Worm (Caenorhabditis elegans) whole organism, L4 larva: Measurements from ENCODE around the gene Y11D7A.7.
"Not testable (repeated sequence)": the region's sequence is repeated elsewhere in the genome, so short reads cannot be mapped to it uniquely, and the experiment has no call there.

Experiments used
- F26F4.8 ChIP-seq: fragments of 200-800 bp; sonication (Bioruptor generic); conservative IDR thresholded peaks from 2 replicates; pipeline ENCODE4 v1.3.6; 2022; ENCODE audit warnings: missing genetic modification characterization, missing compliant biosample characterization
- F37D6.2 ChIP-seq: sonication (generic microtip); optimal IDR thresholded peaks from 2 replicates; lab custom pipeline; 2016; ENCODE audit warnings: mild to moderate bottlenecking, missing genetic modification characterization, missing compliant biosample characterization
- F44E2.7 ChIP-seq: fragments of 200-800 bp; sonication (Bioruptor generic); IDR thresholded peaks from 2 replicates; pipeline ENCODE4 v2.1.2; 2022; ENCODE audit warnings: missing genetic modification characterization, missing compliant biosample characterization
- F49E8.2 ChIP-seq: sonication (generic microtip); optimal IDR thresholded peaks from 2 replicates; lab custom pipeline; 2016; ENCODE audit warnings: missing compliant biosample characterization, mild to moderate bottlenecking, missing genetic modification characterization, borderline replicate concordance
- T26A8.4 ChIP-seq: fragments of 200-800 bp; sonication (Bioruptor generic); IDR thresholded peaks from 2 replicates; pipeline ENCODE4 v1.3.6; 2022; ENCODE audit warnings: missing genetic modification characterization, missing compliant biosample characterization
- ZK337.2 ChIP-seq: fragments of 200-800 bp; sonication (Bioruptor generic); IDR thresholded peaks from 2 replicates; pipeline ENCODE4 v1.3.6; 2022; ENCODE audit warnings: missing genetic modification reagents, missing genetic modification characterization, missing compliant biosample characterization
- aha-1 ChIP-seq: fragments of 150-350 bp; peaks from one replicate; lab custom pipeline; 2014; ENCODE audit warnings: missing biosample characterization, missing genetic modification characterization
- arid-1 ChIP-seq: fragments of 200-800 bp; sonication (Bioruptor generic); conservative IDR thresholded peaks from 2 replicates; pipeline ENCODE4 v1.3.6; 2022; ENCODE audit warnings: missing genetic modification reagents, missing genetic modification characterization, missing compliant biosample characterization
- ceh-62 ChIP-seq: sonication (generic microtip); optimal IDR thresholded peaks from 2 replicates; lab custom pipeline; 2017; ENCODE audit warnings: missing biosample characterization, missing genetic modification characterization
- ceh-82 ChIP-seq: sonication (generic microtip); optimal IDR thresholded peaks from 2 replicates; lab custom pipeline; 2017; ENCODE audit warnings: missing biosample characterization, missing genetic modification characterization
- dmd-8 ChIP-seq: fragments of 200-800 bp; sonication (Bioruptor generic); IDR thresholded peaks from 2 replicates; pipeline ENCODE4 v1.3.6; 2022; ENCODE audit warnings: missing genetic modification characterization, missing compliant biosample characterization
- fkh-10 ChIP-seq: fragments of 150-350 bp; optimal IDR thresholded peaks from 2 replicates; lab custom pipeline; 2014; ENCODE audit warnings: missing biosample characterization, missing genetic modification reagents, missing genetic modification characterization
- gei-8 ChIP-seq: fragments of 200-800 bp; sonication (Bioruptor generic); optimal IDR thresholded peaks from 2 replicates; lab custom pipeline; 2018; ENCODE audit warnings: mild to moderate bottlenecking, missing genetic modification characterization, missing compliant biosample characterization
- hlh-30 ChIP-seq: sonication (generic microtip); optimal IDR thresholded peaks from 2 replicates; lab custom pipeline; 2017; ENCODE audit warnings: antibody characterized with exemption, mild to moderate bottlenecking, missing genetic modification characterization, missing compliant biosample characterization; ENCODE audit not compliant: insufficient read depth
- lin-1 ChIP-seq: fragments of 200-800 bp; sonication (Bioruptor generic); IDR thresholded peaks from 2 replicates; pipeline ENCODE4 v1.3.6; 2022; ENCODE audit warnings: missing genetic modification reagents, missing genetic modification characterization, missing compliant biosample characterization
- lin-29 ChIP-seq: fragments of 200-800 bp; sonication (Bioruptor generic); IDR thresholded peaks from 2 replicates; pipeline ENCODE4 v1.3.6; 2022; ENCODE audit warnings: missing genetic modification reagents, missing genetic modification characterization, missing compliant biosample characterization
- madf-9 ChIP-seq: fragments of 200-800 bp; sonication (Bioruptor generic); conservative IDR thresholded peaks from 2 replicates; pipeline ENCODE4 v1.3.6; 2022; ENCODE audit warnings: missing genetic modification reagents, missing genetic modification characterization, missing compliant biosample characterization
- mep-1 ChIP-seq: fragments of 150-350 bp; sonication (generic microtip); optimal IDR thresholded peaks from 3 replicates; lab custom pipeline; 2014; ENCODE audit warnings: missing biosample characterization, missing genetic modification characterization
- mxl-3 ChIP-seq: fragments of 200-800 bp; sonication (Bioruptor generic); optimal IDR thresholded peaks from 2 replicates; lab custom pipeline; 2018; ENCODE audit warnings: mild to moderate bottlenecking, missing genetic modification characterization, missing compliant biosample characterization
- nhr-10 ChIP-seq: fragments of 150-350 bp; optimal IDR thresholded peaks from 2 replicates; lab custom pipeline; 2014; ENCODE audit warnings: missing biosample characterization, missing genetic modification characterization
- nhr-237 ChIP-seq: sonication (generic microtip); optimal IDR thresholded peaks from 2 replicates; lab custom pipeline; 2017; ENCODE audit warnings: missing biosample characterization, missing genetic modification characterization
- nhr-25 ChIP-seq: sonication (generic microtip); optimal IDR thresholded peaks from 2 replicates; lab custom pipeline; 2017; ENCODE audit warnings: missing genetic modification characterization, mild to moderate bottlenecking, missing compliant biosample characterization, antibody characterized with exemption, moderate library complexity, borderline replicate concordance; ENCODE audit not compliant: insufficient read depth
- nhr-28 ChIP-seq: fragments of 150-350 bp; optimal IDR thresholded peaks from 2 replicates; lab custom pipeline; 2014; ENCODE audit warnings: missing biosample characterization, missing genetic modification characterization
- nhr-42 ChIP-seq: fragments of 200-800 bp; sonication (Bioruptor generic); IDR thresholded peaks from 2 replicates; pipeline ENCODE4 v1.3.6; 2022; ENCODE audit warnings: missing genetic modification characterization, missing compliant biosample characterization
- nhr-48 ChIP-seq: sonication (generic microtip); optimal IDR thresholded peaks from 2 replicates; lab custom pipeline; 2016; ENCODE audit warnings: mild to moderate bottlenecking, missing genetic modification characterization, missing compliant biosample characterization
- php-3 ChIP-seq: fragments of 200-800 bp; sonication (Bioruptor generic); IDR thresholded peaks from 2 replicates; pipeline ENCODE4 v1.3.6; 2022; ENCODE audit warnings: missing genetic modification reagents, missing genetic modification characterization, missing compliant biosample characterization
- spr-3 ChIP-seq: fragments of 200-800 bp; sonication (Bioruptor generic); optimal IDR thresholded peaks from 2 replicates; lab custom pipeline; 2018; ENCODE audit warnings: mild to moderate bottlenecking, missing genetic modification characterization, missing compliant biosample characterization
- unc-39 ChIP-seq: sonication (generic microtip); optimal IDR thresholded peaks from 2 replicates; lab custom pipeline; 2017; ENCODE audit warnings: missing biosample characterization, missing genetic modification characterization
- unc-62 ChIP-seq, 3 experiments: fragments of 150-350 bp in 1 of 3; sonication (generic microtip); optimal IDR thresholded peaks in 2 of 3; peaks in 1 of 3; 1 replicate in 1 of 3; 2 replicates in 2 of 3; lab custom pipeline; 2014 to 2017; ENCODE audit warnings: missing biosample characterization in 3 of 3, missing genetic modification characterization in 3 of 3, missing genetic modification reagents in 3 of 3, missing genotype in 1 of 3
- zag-1 ChIP-seq: fragments of 150-350 bp; optimal IDR thresholded peaks from 2 replicates; lab custom pipeline; 2014; ENCODE audit warnings: missing biosample characterization, missing genetic modification characterization
- ztf-7 ChIP-seq: fragments of 150-350 bp; optimal IDR thresholded peaks from 2 replicates; lab custom pipeline; 2014; ENCODE audit warnings: missing biosample characterization, missing genetic modification characterization

The Y11D7A.7 gene

ce11 chrIV:9268916-9269315, 19.6 kb downstream of the Y11D7A.7 start:
- TF ChIP-seq mxl-3 (GFP tag; lab: Kevin White, UChicago): no peak
- no peak for TF ChIP-seq nhr-42 (GFP tag; lab: Robert Waterston, UW)
- no peak for TF ChIP-seq T26A8.4 (GFP tag; lab: Robert Waterston, UW)
- TF ChIP-seq php-3 (GFP tag; lab: Robert Waterston, UW): no peak
- TF ChIP-seq fkh-10: no peak
- TF ChIP-seq mep-1 (tag; lab: Kevin White, UChicago): no peak
- TF ChIP-seq hlh-30 (tag; lab: Kevin White, UChicago): no peak
- no peak for TF ChIP-seq nhr-48 (tag; lab: Kevin White, UChicago)
- TF ChIP-seq nhr-25: no peak
- TF ChIP-seq dmd-8 (GFP tag; lab: Robert Waterston, UW): no peak

DNA sequence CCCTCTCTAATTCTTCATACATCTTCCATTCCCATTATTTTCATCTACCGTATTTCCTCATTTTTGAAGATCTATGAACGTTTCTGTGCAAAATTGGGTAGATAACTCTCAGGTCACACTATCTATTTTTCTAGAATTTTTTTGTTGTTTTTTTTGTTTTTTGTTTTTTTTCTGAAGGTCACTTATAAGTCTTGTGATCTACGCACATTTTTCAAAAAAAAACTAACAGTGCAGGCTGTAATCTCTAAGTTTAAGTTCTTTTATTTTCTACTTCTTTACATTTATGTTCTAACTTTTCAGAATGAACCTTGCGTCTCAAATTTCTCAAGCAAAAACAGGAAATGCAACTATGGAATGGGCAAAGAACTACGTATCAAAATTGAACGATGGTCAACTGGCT, 20.5 kb downstream of the Y11D7A.7 start, which contains the start of gene flh-3:
Gene flh-3 (plus strand): TSS at position 301 of the 400 bp plus-strand sequence.
- TF ChIP-seq nhr-237 (tag; lab: Kevin White, UChicago) (no peak), gei-8 (no peak), nhr-10 (tag; lab: Kevin White, UChicago) (no peak), lin-29 (GFP tag; lab: Robert Waterston, UW) (no peak), zag-1 (tag; lab: Kevin White, UChicago) (no peak), F37D6.2 (tag; lab: Kevin White, UChicago) (no peak), unc-39 (tag; lab: Kevin White, UChicago) (no peak), nhr-42 (GFP tag; lab: Robert Waterston, UW) (no peak), F26F4.8 (no peak), spr-3 (GFP tag; lab: Kevin White, UChicago) (no peak), ceh-82 (tag; lab: Kevin White, UChicago) (no peak)

DNA sequence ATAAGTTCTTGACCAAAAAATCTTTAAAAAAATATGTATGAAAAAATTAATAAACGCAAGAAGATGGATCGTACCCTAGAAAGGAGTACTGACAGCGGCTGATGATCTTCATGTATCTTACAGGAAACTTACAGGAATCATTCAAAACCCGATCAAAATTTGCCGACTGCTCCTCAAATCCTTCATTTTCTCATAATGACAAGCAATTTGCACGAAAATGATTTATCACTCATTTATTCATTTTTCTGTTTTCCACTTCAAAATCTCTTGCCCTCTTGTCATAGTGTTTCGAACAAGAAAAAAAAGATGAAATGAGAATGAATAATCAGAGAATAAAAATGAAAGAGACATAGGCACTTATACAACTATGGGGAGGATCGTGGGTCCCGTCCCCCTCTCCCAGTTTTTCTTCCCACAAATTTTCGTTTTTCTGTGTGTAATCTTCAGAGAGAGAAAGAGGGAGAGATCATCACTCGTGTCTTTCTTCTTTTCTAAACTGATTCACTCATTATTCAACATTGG, 24.8 kb downstream of the Y11D7A.7 start, which contains the start of gene nmy-3:
Gene nmy-3 (plus strand): TSS at position 472 of the 522 bp plus-strand sequence.
- peak in 1 of 2 experiments; percentile 91 for TF ChIP-seq unc-62 (GFP tag; optimal IDR thresholded peaks at IDR 0.05 in 1 of 2; lab: Kevin White, UChicago)
- no peak for TF ChIP-seq unc-62 (tag; optimal IDR thresholded peaks at IDR 0.05; lab: Kevin White, UChicago)
- TF ChIP-seq fkh-10: no peak
- TF ChIP-seq, all 104 proteins: peak for 1

DNA sequence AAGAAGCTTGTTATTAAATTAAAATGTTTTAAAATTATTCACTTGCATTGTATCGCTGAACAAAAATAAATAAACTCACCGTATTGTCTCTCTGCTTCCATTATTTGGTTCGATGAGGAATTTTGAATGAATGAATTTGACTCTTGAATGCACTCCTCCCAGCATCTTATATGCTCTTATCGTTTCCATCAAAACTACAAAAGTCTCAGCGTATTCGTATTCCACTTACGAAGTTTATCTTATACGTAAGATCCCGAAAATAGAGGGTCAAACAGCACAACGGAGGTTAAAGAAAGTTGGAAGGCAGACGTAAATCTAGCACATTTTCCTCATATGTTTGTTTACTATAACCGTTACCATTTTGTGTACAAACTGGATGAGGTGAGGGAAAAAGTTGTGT, 37.0 kb downstream of the Y11D7A.7 start, which contains the start of gene nhr-267:
Gene nhr-267 (minus strand): TSS at position 101 of the 400 bp plus-strand sequence.
- TF ChIP-seq madf-9 (GFP tag; lab: Robert Waterston, UW); F37D6.2 (tag; lab: Kevin White, UChicago); aha-1 (tag; lab: Kevin White, UChicago): not testable (repeated sequence)
- TF ChIP-seq, all 104 proteins: peak for 0; not testable (repeated sequence) for 104

ce11 chrIV:9289635-9290034, 40.3 kb downstream of the Y11D7A.7 start:
- no peak for TF ChIP-seq ztf-7 (tag; lab: Kevin White, UChicago)
- no peak for TF ChIP-seq arid-1 (GFP tag; lab: Robert Waterston, UW)
- TF ChIP-seq fkh-10: no peak
- TF ChIP-seq dmd-8 (GFP tag; lab: Robert Waterston, UW): no peak
- TF ChIP-seq nhr-28 (tag; lab: Kevin White, UChicago): no peak
- TF ChIP-seq lin-1 (GFP tag; lab: Robert Waterston, UW): no peak
- no peak for TF ChIP-seq ZK337.2

- not testable (repeated sequence) for TF ChIP-seq ceh-62 (tag; lab: Kevin White, UChicago); F44E2.7 (GFP tag; lab: Robert Waterston, UW); F49E8.2
Observed at ce11 chrIV:9293825-9294224, 44.5 kb downstream of the Y11D7A.7 start, which contains the start of gene nhr-264. TSS of gene nhr-264 (minus strand) at chrIV:9293925.
